Fruit fly (Drosophila melanogaster) whole organism, prepupa: ENCODE data around the gene CG13285.

Experiments used
- Blimp-1 ChIP-seq: fragments of 200-800 bp; sonication (Bioruptor generic); optimal IDR thresholded peaks from 3 replicates; lab custom pipeline; 2017; ENCODE audit warnings: missing biosample characterization, missing genetic modification characterization, mild to moderate bottlenecking, moderate library complexity, missing genetic modification reagents
- CG10631 ChIP-seq: fragments of 200-800 bp; sonication (Bioruptor generic); optimal IDR thresholded peaks from 2 replicates; lab custom pipeline; 2016; ENCODE audit warnings: missing biosample characterization, missing genetic modification characterization
- CG10669 ChIP-seq: fragments of 200-800 bp; sonication (Bioruptor generic); optimal IDR thresholded peaks from 3 replicates; lab custom pipeline; 2018; ENCODE audit warnings: missing biosample characterization, mild to moderate bottlenecking, missing genetic modification characterization, moderate library complexity
- CG11294 ChIP-seq: fragments of 200-800 bp; sonication (Bioruptor generic); IDR thresholded peaks from 2 replicates; pipeline ENCODE4 v1.3.6; 2022; ENCODE audit warnings: missing biosample characterization, missing genetic modification characterization
- CG11762 ChIP-seq: fragments of 200-800 bp; sonication (Bioruptor generic); optimal IDR thresholded peaks from 3 replicates; lab custom pipeline; 2016; ENCODE audit warnings: missing biosample characterization, missing genetic modification characterization; ENCODE audit not compliant: insufficient read depth
- CG11902 ChIP-seq: fragments of 200-800 bp; sonication (Bioruptor generic); optimal IDR thresholded peaks from 3 replicates; lab custom pipeline; 2016; ENCODE audit warnings: missing biosample characterization, missing genetic modification characterization
- CG15336 ChIP-seq: fragments of 200-800 bp; sonication (Bioruptor generic); IDR thresholded peaks from 2 replicates; pipeline ENCODE4 v1.3.6; 2022; ENCODE audit warnings: missing biosample characterization, missing genetic modification characterization
- CG1621 ChIP-seq: fragments of 200-800 bp; sonication (Bioruptor generic); optimal IDR thresholded peaks from 3 replicates; lab custom pipeline; 2018; ENCODE audit warnings: missing biosample characterization, mild to moderate bottlenecking, missing genetic modification characterization
- CG16779 ChIP-seq: fragments of 200-800 bp; sonication (Bioruptor generic); optimal IDR thresholded peaks from 3 replicates; lab custom pipeline; 2017; ENCODE audit warnings: missing biosample characterization, mild to moderate bottlenecking, missing genetic modification characterization
- CG3032 ChIP-seq: fragments of 200-800 bp; optimal IDR thresholded peaks from 2 replicates; lab custom pipeline; 2019; ENCODE audit warnings: missing biosample characterization, mild to moderate bottlenecking, missing genetic modification characterization, moderate library complexity
- CG31627 ChIP-seq: fragments of 200-800 bp; sonication (Bioruptor generic); optimal IDR thresholded peaks from 3 replicates; lab custom pipeline; 2016; ENCODE audit warnings: missing biosample characterization, missing genetic modification characterization
- CG32006 ChIP-seq: fragments of 200-800 bp; sonication (Bioruptor generic); optimal IDR thresholded peaks from 3 replicates; lab custom pipeline; 2017; ENCODE audit warnings: missing biosample characterization, mild to moderate bottlenecking, missing genetic modification characterization
- CG34406 ChIP-seq: fragments of 200-800 bp; sonication (Bioruptor generic); optimal IDR thresholded peaks from 3 replicates; lab custom pipeline; 2016; ENCODE audit warnings: missing biosample characterization, missing genetic modification characterization
- CG6163 ChIP-seq: fragments of 200-800 bp; sonication (Bioruptor generic); IDR thresholded peaks from 3 replicates; pipeline ENCODE4 v1.3.6; 2022; ENCODE audit warnings: missing biosample characterization, missing genetic modification characterization
- CG6276 ChIP-seq: fragments of 200-800 bp; sonication (Bioruptor generic); optimal IDR thresholded peaks from 2 replicates; lab custom pipeline; 2017; ENCODE audit warnings: missing biosample characterization, mild to moderate bottlenecking, missing genetic modification characterization
- CG6792 ChIP-seq: fragments of 200-800 bp; sonication (Bioruptor generic); optimal IDR thresholded peaks from 3 replicates; lab custom pipeline; 2016; ENCODE audit warnings: missing biosample characterization, missing genetic modification characterization
- CG6808 ChIP-seq: fragments of 200-800 bp; sonication (Bioruptor generic); optimal IDR thresholded peaks from 3 replicates; lab custom pipeline; 2017; ENCODE audit warnings: missing biosample characterization, missing genetic modification characterization, mild to moderate bottlenecking, moderate library complexity, missing genetic modification reagents
- CG6854 ChIP-seq: fragments of 200-800 bp; sonication (Bioruptor generic); optimal IDR thresholded peaks from 2 replicates; lab custom pipeline; 2017; ENCODE audit warnings: missing biosample characterization, mild to moderate bottlenecking, missing genetic modification characterization
- CG7368 ChIP-seq: fragments of 200-800 bp; sonication (Bioruptor generic); optimal IDR thresholded peaks from 3 replicates; lab custom pipeline; 2016; ENCODE audit warnings: missing biosample characterization, missing genetic modification characterization
- CG8319 ChIP-seq: fragments of 200-800 bp; sonication (Bioruptor generic); optimal IDR thresholded peaks from 3 replicates; lab custom pipeline; 2016; ENCODE audit warnings: missing biosample characterization, missing genetic modification characterization
- CG8632 ChIP-seq: fragments of 200-800 bp; sonication (Bioruptor generic); optimal IDR thresholded peaks from 3 replicates; lab custom pipeline; 2016; ENCODE audit warnings: missing biosample characterization, missing genetic modification characterization
- CG9139 ChIP-seq: fragments of 200-800 bp; sonication (Bioruptor generic); optimal IDR thresholded peaks from 3 replicates; lab custom pipeline; 2017; ENCODE audit warnings: missing biosample characterization, mild to moderate bottlenecking, missing genetic modification characterization
- Eip75B ChIP-seq: fragments of 200-800 bp; sonication (Bioruptor generic); optimal IDR thresholded peaks from 3 replicates; lab custom pipeline; 2016; ENCODE audit warnings: missing biosample characterization, missing genetic modification characterization
- Eip78C ChIP-seq: fragments of 200-800 bp; sonication (Bioruptor generic); peaks from one replicate; lab custom pipeline; 2016; ENCODE audit warnings: missing biosample characterization, missing genetic modification characterization
- Ets21C ChIP-seq: fragments of 200-800 bp; sonication (Bioruptor generic); optimal IDR thresholded peaks from 3 replicates; lab custom pipeline; 2016; ENCODE audit warnings: missing biosample characterization, missing genetic modification characterization
- Ets96B ChIP-seq: fragments of 200-800 bp; optimal IDR thresholded peaks from 2 replicates; lab custom pipeline; 2019; ENCODE audit warnings: missing biosample characterization, mild to moderate bottlenecking, missing genetic modification characterization, moderate library complexity
- Gug ChIP-seq: fragments of 200-800 bp; sonication (Bioruptor generic); IDR thresholded peaks from 2 replicates; pipeline ENCODE4 v1.3.6; 2022; ENCODE audit warnings: missing biosample characterization, missing genetic modification characterization
- Hr4 ChIP-seq: fragments of 200-800 bp; sonication (Bioruptor generic); optimal IDR thresholded peaks from 3 replicates; lab custom pipeline; 2016; ENCODE audit warnings: missing biosample characterization, missing genetic modification characterization
- Lpt ChIP-seq: fragments of 200-800 bp; sonication (Bioruptor generic); optimal IDR thresholded peaks from 3 replicates; lab custom pipeline; 2016; ENCODE audit warnings: missing biosample characterization, missing genetic modification characterization
- Met ChIP-seq: fragments of 200-800 bp; sonication (Bioruptor generic); optimal IDR thresholded peaks from 3 replicates; lab custom pipeline; 2016; ENCODE audit warnings: missing biosample characterization, missing genetic modification characterization
- OdsH ChIP-seq: fragments of 200-800 bp; sonication (Bioruptor generic); optimal IDR thresholded peaks from 3 replicates; lab custom pipeline; 2016; ENCODE audit warnings: missing biosample characterization, missing genetic modification characterization
- Smox ChIP-seq: fragments of 200-800 bp; sonication (Bioruptor generic); optimal IDR thresholded peaks from 3 replicates; lab custom pipeline; 2016; ENCODE audit warnings: missing biosample characterization, missing genetic modification characterization
- Sox102F ChIP-seq: fragments of 200-800 bp; sonication (Bioruptor generic); optimal IDR thresholded peaks from 2 replicates; lab custom pipeline; 2016; ENCODE audit warnings: missing biosample characterization, mild to moderate bottlenecking, missing genetic modification characterization
- Sox14 ChIP-seq: fragments of 200-800 bp; sonication (Bioruptor generic); optimal IDR thresholded peaks from 3 replicates; lab custom pipeline; 2016; ENCODE audit warnings: missing biosample characterization, missing genetic modification characterization
- Sox15 ChIP-seq: fragments of 200-800 bp; sonication (Bioruptor generic); optimal IDR thresholded peaks from 3 replicates; lab custom pipeline; 2016; ENCODE audit warnings: missing biosample characterization, missing genetic modification characterization
- achi ChIP-seq: fragments of 200-800 bp; sonication (Bioruptor generic); optimal IDR thresholded peaks from 3 replicates; lab custom pipeline; 2016; ENCODE audit warnings: missing biosample characterization, missing genetic modification characterization
- acj6 ChIP-seq: fragments of 200-800 bp; sonication (Bioruptor generic); optimal IDR thresholded peaks from 3 replicates; lab custom pipeline; 2016; ENCODE audit warnings: missing biosample characterization, missing genetic modification characterization
- cyc ChIP-seq: fragments of 200-800 bp; sonication (Bioruptor generic); optimal IDR thresholded peaks from 3 replicates; lab custom pipeline; 2016; ENCODE audit warnings: missing biosample characterization, missing genetic modification characterization
- dac ChIP-seq: fragments of 200-800 bp; sonication (Bioruptor generic); optimal IDR thresholded peaks from 2 replicates; lab custom pipeline; 2017; ENCODE audit warnings: missing biosample characterization, mild to moderate bottlenecking, missing genetic modification characterization
- dsx ChIP-seq: fragments of 200-800 bp; optimal IDR thresholded peaks from 3 replicates; lab custom pipeline; 2019; ENCODE audit warnings: missing biosample characterization, mild to moderate bottlenecking, missing genetic modification characterization, moderate library complexity; ENCODE audit not compliant: poor library complexity, severe bottlenecking
- eg ChIP-seq: fragments of 200-800 bp; sonication (Bioruptor generic); IDR thresholded peaks from 3 replicates; pipeline ENCODE4 v1.3.6; 2022; ENCODE audit warnings: missing biosample characterization, missing genetic modification characterization
- esn ChIP-seq: fragments of 200-800 bp; sonication (Bioruptor generic); optimal IDR thresholded peaks from 2 replicates; lab custom pipeline; 2016; ENCODE audit warnings: missing biosample characterization, mild to moderate bottlenecking, missing genetic modification characterization, moderate library complexity
- fd59A ChIP-seq: fragments of 200-800 bp; sonication (Bioruptor generic); optimal IDR thresholded peaks from 2 replicates; lab custom pipeline; 2017; ENCODE audit warnings: missing biosample characterization, mild to moderate bottlenecking, missing genetic modification characterization, missing genetic modification reagents
- fd85E ChIP-seq: fragments of 200-800 bp; sonication (Bioruptor generic); optimal IDR thresholded peaks from 3 replicates; lab custom pipeline; 2016; ENCODE audit warnings: missing biosample characterization, missing genetic modification characterization
- fkh ChIP-seq: fragments of 200-800 bp; sonication (Bioruptor generic); optimal IDR thresholded peaks from 3 replicates; lab custom pipeline; 2017; ENCODE audit warnings: missing biosample characterization, mild to moderate bottlenecking, missing genetic modification characterization, moderate library complexity
- lz ChIP-seq: fragments of 200-800 bp; sonication (Bioruptor generic); optimal IDR thresholded peaks from 3 replicates; lab custom pipeline; 2016; ENCODE audit warnings: missing biosample characterization, missing genetic modification characterization
- net ChIP-seq: fragments of 200-800 bp; sonication (Bioruptor generic); optimal IDR thresholded peaks from 3 replicates; lab custom pipeline; 2016; ENCODE audit warnings: missing biosample characterization, missing genetic modification characterization
- spab ChIP-seq: fragments of 200-800 bp; sonication (Bioruptor generic); optimal IDR thresholded peaks from 2 replicates; lab custom pipeline; 2017; ENCODE audit warnings: missing biosample characterization, mild to moderate bottlenecking, missing genetic modification characterization, missing genetic modification reagents
- ss ChIP-seq, 2 experiments: fragments of 200-800 bp; sonication (Bioruptor generic); optimal IDR thresholded peaks; 2 replicates in 1 of 2; 3 replicates in 1 of 2; lab custom pipeline; 2017 to 2018; ENCODE audit warnings: mild to moderate bottlenecking in 2 of 2, missing biosample characterization in 2 of 2, missing genetic modification characterization in 2 of 2, moderate library complexity in 1 of 2
- svp ChIP-seq: fragments of 200-800 bp; sonication (Bioruptor generic); peaks from one replicate; lab custom pipeline; 2016; ENCODE audit warnings: missing biosample characterization, missing genetic modification characterization
- topi ChIP-seq: fragments of 200-800 bp; sonication (Bioruptor generic); optimal IDR thresholded peaks from 3 replicates; lab custom pipeline; 2016; ENCODE audit warnings: missing biosample characterization, missing genetic modification characterization
- vri ChIP-seq: fragments of 200-800 bp; sonication (Bioruptor generic); optimal IDR thresholded peaks from 3 replicates; lab custom pipeline; 2016; ENCODE audit warnings: missing biosample characterization, mild to moderate bottlenecking, missing genetic modification characterization

The CG13285 gene

DNA sequence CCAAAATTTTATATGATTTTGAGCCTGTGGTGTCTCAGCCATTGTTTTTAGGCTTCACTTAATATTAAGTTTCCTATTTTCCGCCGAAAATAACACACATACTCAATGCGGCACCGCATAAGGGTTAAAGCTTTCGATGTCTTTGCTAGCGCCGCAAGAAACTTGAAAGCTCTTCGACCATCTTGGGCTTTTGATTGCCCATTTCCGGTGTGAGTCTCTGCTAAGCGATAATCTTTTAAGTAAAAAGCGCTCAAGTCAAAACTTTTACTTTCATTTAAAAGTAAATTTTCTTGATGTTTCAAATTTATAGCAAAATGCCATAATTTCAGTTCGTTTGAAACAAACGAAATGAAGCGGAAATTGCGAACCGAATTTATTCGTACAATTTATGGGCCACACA is 23.6 kb downstream of the CG13285 start:
- no peak for TF ChIP-seq Ets96B (tag; lab: Kevin White, UChicago)
- TF ChIP-seq cyc, result peak; percentile 85
- no peak for TF ChIP-seq CG16779
- no peak for TF ChIP-seq CG9139 (GFP tag; lab: Kevin White, UChicago)
- peak; percentile 82 for TF ChIP-seq esn (GFP tag; lab: Kevin White, UChicago)
- TF ChIP-seq OdsH (GFP tag; lab: Kevin White, UChicago), result peak; percentile 77
- TF ChIP-seq fkh (GFP tag; lab: Kevin White, UChicago), result no peak
- TF ChIP-seq dsx, result no peak
- TF ChIP-seq acj6 (GFP tag; lab: Kevin White, UChicago), result peak; percentile 80
- peak; percentile 49 for TF ChIP-seq Sox14 (GFP tag; lab: Kevin White, UChicago)
- TF ChIP-seq CG6792 (GFP tag; lab: Kevin White, UChicago), result peak; percentile 68
- peak; percentile 30 for TF ChIP-seq CG11902 (GFP tag; lab: Kevin White, UChicago)
- peak; percentile 32 for TF ChIP-seq fd59A (GFP tag; lab: Kevin White, UChicago)
- peak; percentile 2 for TF ChIP-seq Hr4 (GFP tag; lab: Kevin White, UChicago)
- no peak for TF ChIP-seq Lpt
- TF ChIP-seq net, result peak; percentile 63
- peak; percentile 99 for TF ChIP-seq Blimp-1 (GFP tag; lab: Kevin White, UChicago)
- TF ChIP-seq CG1621, result no peak
- peak; percentile 59 for TF ChIP-seq CG10631 (GFP tag; lab: Kevin White, UChicago)
- TF ChIP-seq Smox, result peak; percentile 72
- peak; percentile 57 for TF ChIP-seq dac (GFP tag; lab: Kevin White, UChicago)
- peak; percentile 17 for TF ChIP-seq CG32006 (GFP tag; lab: Kevin White, UChicago)
- peak; percentile 63 for TF ChIP-seq CG8319 (GFP tag; lab: Kevin White, UChicago)
- TF ChIP-seq Gug, result no peak
- TF ChIP-seq eg (GFP tag; lab: Robert Waterston, UW), result peak; percentile 81
- peak; percentile 79 for TF ChIP-seq Sox102F (GFP tag; lab: Kevin White, UChicago)
- peak; percentile 80 for TF ChIP-seq fd85E
- TF ChIP-seq CG3032 (tag; lab: Kevin White, UChicago), result no peak
- TF ChIP-seq CG6854 (GFP tag; lab: Kevin White, UChicago), result no peak
- TF ChIP-seq Met, result peak; percentile 84
- TF ChIP-seq CG11294 (GFP tag; lab: Robert Waterston, UW), result peak; percentile 23; the same call in 1 of the 2 replicates
- TF ChIP-seq CG11762 (GFP tag; lab: Kevin White, UChicago), result peak; percentile 69
- peak; percentile 79 for TF ChIP-seq topi
- TF ChIP-seq CG8632 (GFP tag; lab: Kevin White, UChicago), result peak; percentile 57
- peak; percentile 70 for TF ChIP-seq achi
- TF ChIP-seq Ets21C (GFP tag; lab: Kevin White, UChicago), result peak; percentile 60
- no peak for TF ChIP-seq spab (GFP tag; lab: Kevin White, UChicago)
- TF ChIP-seq CG6808 (GFP tag; lab: Kevin White, UChicago), result peak; percentile 24
- TF ChIP-seq Sox15 (GFP tag; lab: Kevin White, UChicago), result peak; percentile 24
- peak; percentile 73 for TF ChIP-seq vri (GFP tag; lab: Kevin White, UChicago)
- peak; percentile 80 for TF ChIP-seq CG31627 (GFP tag; lab: Kevin White, UChicago)
- no peak for TF ChIP-seq ss (GFP tag; optimal IDR thresholded peaks at IDR 0.05; lab: Kevin White, UChicago)
- TF ChIP-seq CG34406, result peak; percentile 72
- peak; percentile 80 for TF ChIP-seq CG7368 (GFP tag; lab: Kevin White, UChicago)
- no peak for TF ChIP-seq CG6276
- peak; percentile 65 for TF ChIP-seq Eip75B (GFP tag; lab: Kevin White, UChicago)
- TF ChIP-seq CG10669 (GFP tag; lab: Kevin White, UChicago), result peak; percentile 60
- TF ChIP-seq svp (GFP tag; lab: Kevin White, UChicago), result peak; percentile 80
- peak; percentile 86 for TF ChIP-seq CG6163 (GFP tag; lab: Robert Waterston, UW)
- TF ChIP-seq Eip78C (GFP tag; lab: Kevin White, UChicago), result peak; percentile 91
- peak; percentile 82 for TF ChIP-seq lz (GFP tag; lab: Kevin White, UChicago)
- TF ChIP-seq CG15336 (GFP tag; lab: Robert Waterston, UW), result no peak; the same call in 1 of the 2 replicates
